Worm (Caenorhabditis elegans) whole organism, young adult: ENCODE data around the gene Y75B8A.31.
"Not testable (repeated sequence)": the region's sequence is repeated elsewhere in the genome, so short reads cannot be mapped to it uniquely, and the experiment has no call there.

ENCODE experiments used
- F55B11.4 ChIP-seq: sonication (generic microtip); optimal IDR thresholded peaks from 2 replicates; lab custom pipeline; 2016; ENCODE audit warnings: missing compliant biosample characterization, missing genetic modification characterization, borderline replicate concordance; ENCODE audit not compliant: insufficient read depth
- ZK185.1 ChIP-seq: sonication (generic microtip); optimal IDR thresholded peaks from 2 replicates; lab custom pipeline; 2016; ENCODE audit warnings: mild to moderate bottlenecking, missing genetic modification characterization, missing compliant biosample characterization; ENCODE audit not compliant: poor library complexity, severe bottlenecking
- attf-3 ChIP-seq: fragments of 200-800 bp; sonication (Bioruptor generic); conservative IDR thresholded peaks from 2 replicates; pipeline ENCODE4 v1.3.6; 2022; ENCODE audit warnings: missing genetic modification reagents, missing genetic modification characterization, missing compliant biosample characterization
- ceh-27 ChIP-seq: fragments of 200-800 bp; sonication (Bioruptor generic); optimal IDR thresholded peaks from 2 replicates; lab custom pipeline; 2018; ENCODE audit warnings: mild to moderate bottlenecking, missing genetic modification characterization, moderate library complexity, missing compliant biosample characterization
- ceh-40 ChIP-seq: fragments of 200-800 bp; sonication (Bioruptor generic); IDR thresholded peaks from 2 replicates; pipeline ENCODE4 v1.3.6; 2022; ENCODE audit warnings: missing genetic modification characterization, missing compliant biosample characterization
- ceh-79 ChIP-seq: sonication (generic microtip); optimal IDR thresholded peaks from 2 replicates; lab custom pipeline; 2017; ENCODE audit warnings: mild to moderate bottlenecking, missing genetic modification characterization, missing compliant biosample characterization
- dox-1 ChIP-seq: fragments of 200-800 bp; sonication (Bioruptor generic); IDR thresholded peaks from 2 replicates; pipeline ENCODE4 v1.3.6; 2022; ENCODE audit warnings: missing genetic modification reagents, missing genetic modification characterization, missing compliant biosample characterization
- lin-26 ChIP-seq: fragments of 200-800 bp; sonication (Bioruptor generic); IDR thresholded peaks from 2 replicates; pipeline ENCODE4 v1.3.6; 2022; ENCODE audit warnings: missing genetic modification reagents, missing genetic modification characterization, missing compliant biosample characterization
- ztf-18 ChIP-seq: sonication (generic microtip); optimal IDR thresholded peaks from 2 replicates; lab custom pipeline; 2016; ENCODE audit warnings: missing genotype, mild to moderate bottlenecking, missing genetic modification characterization, missing compliant biosample characterization

DNA sequence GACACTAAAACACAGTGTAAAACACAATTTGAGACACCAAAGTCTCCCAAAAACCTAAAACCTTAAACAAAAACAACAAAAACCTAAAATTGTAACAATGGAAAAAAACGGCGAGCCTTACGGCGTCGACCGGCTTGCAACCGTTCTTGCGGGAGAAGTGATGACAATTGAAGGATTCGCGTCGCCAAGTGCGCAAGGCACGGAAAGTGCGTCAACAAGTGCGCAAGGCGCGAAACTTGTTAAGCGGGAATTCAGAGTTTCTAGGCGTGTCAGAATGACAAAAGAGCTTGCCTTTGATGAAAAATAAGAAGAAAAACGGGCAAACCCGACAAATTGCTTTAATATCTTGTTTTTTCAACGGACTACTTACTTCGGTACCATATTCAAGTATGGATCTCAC lies 34.9 kb upstream of the Y75B8A.31 start:
- not testable (repeated sequence) for TF ChIP-seq ZK185.1; attf-3 (GFP tag; lab: Robert Waterston, UW); F55B11.4 (tag; lab: Kevin White, UChicago); ceh-27; lin-26 (GFP tag; lab: Robert Waterston, UW); ceh-40; ceh-79 (tag; lab: Kevin White, UChicago)
- 0 out of 2 replicates have a peak, but pooled peaks have one; percentile 17 for TF ChIP-seq dox-1 (GFP tag; lab: Robert Waterston, UW)
- TF ChIP-seq ztf-18 (tag; lab: Kevin White, UChicago) = peak; percentile 85
